Worm (Caenorhabditis elegans) whole organism, L3 larva: Measurements from ENCODE around the gene W06G6.10.

ENCODE experiments used
- R02D3.7 ChIP-seq: fragments of 150-350 bp; optimal IDR thresholded peaks from 2 replicates; lab custom pipeline; 2014; ENCODE audit warnings: missing biosample characterization, missing genetic modification characterization
- ZK546.5 ChIP-seq: sonication (generic microtip); optimal IDR thresholded peaks from 2 replicates; lab custom pipeline; 2017; ENCODE audit warnings: missing biosample characterization, missing genetic modification characterization
- ama-1 ChIP-seq: fragments of 150-350 bp; optimal IDR thresholded peaks from 2 replicates; lab custom pipeline; 2018
- ceh-16 ChIP-seq: sonication (generic microtip); optimal IDR thresholded peaks from 2 replicates; lab custom pipeline; 2017; ENCODE audit warnings: missing biosample characterization, missing genetic modification characterization
- ceh-28 ChIP-seq: fragments of 150-350 bp; optimal IDR thresholded peaks from 2 replicates; lab custom pipeline; 2014; ENCODE audit warnings: missing biosample characterization, missing genetic modification reagents, missing genetic modification characterization
- ceh-82 ChIP-seq: fragments of 150-350 bp; optimal IDR thresholded peaks from 2 replicates; lab custom pipeline; 2014; ENCODE audit warnings: missing biosample characterization, missing genetic modification characterization
- ceh-9 ChIP-seq: sonication (generic microtip); optimal IDR thresholded peaks from 2 replicates; lab custom pipeline; 2018; ENCODE audit warnings: missing biosample characterization, missing genetic modification characterization
- daf-12 ChIP-seq: fragments of 150-350 bp; optimal IDR thresholded peaks from 2 replicates; lab custom pipeline; 2014; ENCODE audit warnings: missing biosample characterization, missing genetic modification reagents, missing genetic modification characterization
- egl-27 ChIP-seq: sonication (generic microtip); optimal IDR thresholded peaks from 4 replicates; lab custom pipeline; 2017; ENCODE audit warnings: missing biosample characterization, missing genetic modification reagents, missing genetic modification characterization
- elt-1 ChIP-seq: fragments of 150-350 bp; optimal IDR thresholded peaks from 2 replicates; lab custom pipeline; 2014; ENCODE audit warnings: missing biosample characterization, missing genetic modification characterization
- elt-3 ChIP-seq, 3 experiments: fragments of 150-350 bp in 1 of 3; sonication (generic microtip) in 2 of 3; optimal IDR thresholded peaks; 2 replicates in 2 of 3; 4 replicates in 1 of 3; lab custom pipeline; 2014 to 2017; ENCODE audit warnings: missing biosample characterization in 3 of 3, missing genetic modification characterization in 3 of 3
- fkh-10 ChIP-seq: sonication (generic microtip); optimal IDR thresholded peaks from 2 replicates; lab custom pipeline; 2017; ENCODE audit warnings: missing biosample characterization, missing genetic modification reagents, missing genetic modification characterization
- fos-1 ChIP-seq: fragments of 150-350 bp; optimal IDR thresholded peaks from 2 replicates; lab custom pipeline; 2014; ENCODE audit warnings: missing biosample characterization, missing genetic modification characterization
- hmg-11 ChIP-seq: sonication (generic microtip); optimal IDR thresholded peaks from 2 replicates; lab custom pipeline; 2016; ENCODE audit warnings: missing genetic modification characterization, missing compliant biosample characterization
- jun-1 ChIP-seq: fragments of 150-350 bp; optimal IDR thresholded peaks from 2 replicates; lab custom pipeline; 2014; ENCODE audit warnings: missing biosample characterization, missing genetic modification reagents, missing genetic modification characterization
- mdl-1 ChIP-seq: fragments of 150-350 bp; optimal IDR thresholded peaks from 2 replicates; lab custom pipeline; 2014; ENCODE audit warnings: missing biosample characterization, missing genetic modification characterization
- mml-1 ChIP-seq: fragments of 150-350 bp; sonication (generic microtip); optimal IDR thresholded peaks from 3 replicates; lab custom pipeline; 2014; ENCODE audit warnings: missing biosample characterization, missing genetic modification characterization
- nfya-1 ChIP-seq: sonication (generic microtip); optimal IDR thresholded peaks from 2 replicates; lab custom pipeline; 2017; ENCODE audit warnings: missing genetic modification characterization, mild to moderate bottlenecking, missing compliant biosample characterization, antibody characterized with exemption, moderate library complexity; ENCODE audit not compliant: insufficient read depth
- nhr-11 ChIP-seq: fragments of 150-350 bp; optimal IDR thresholded peaks from 2 replicates; lab custom pipeline; 2014; ENCODE audit warnings: missing biosample characterization, missing genetic modification characterization
- nhr-23 ChIP-seq: fragments of 150-350 bp; optimal IDR thresholded peaks from 2 replicates; lab custom pipeline; 2014; ENCODE audit warnings: missing biosample characterization, missing genetic modification reagents, missing genetic modification characterization
- nhr-237 ChIP-seq: fragments of 150-350 bp; optimal IDR thresholded peaks from 2 replicates; lab custom pipeline; 2014; ENCODE audit warnings: missing biosample characterization, missing genetic modification characterization
- nhr-28 ChIP-seq: fragments of 150-350 bp; optimal IDR thresholded peaks from 2 replicates; lab custom pipeline; 2014; ENCODE audit warnings: missing biosample characterization, missing genetic modification characterization
- nhr-43 ChIP-seq: sonication (generic microtip); optimal IDR thresholded peaks from 2 replicates; lab custom pipeline; 2016; ENCODE audit warnings: mild to moderate bottlenecking, missing genetic modification characterization, missing compliant biosample characterization; ENCODE audit not compliant: poor library complexity, severe bottlenecking
- nhr-67 ChIP-seq: fragments of 150-350 bp; optimal IDR thresholded peaks from 2 replicates; lab custom pipeline; 2014; ENCODE audit warnings: missing biosample characterization, missing genetic modification characterization
- nhr-76 ChIP-seq: fragments of 150-350 bp; sonication (generic microtip); optimal IDR thresholded peaks from 5 replicates; lab custom pipeline; 2014; ENCODE audit warnings: missing biosample characterization, missing genetic modification characterization
- nhr-77 ChIP-seq: fragments of 150-350 bp; optimal IDR thresholded peaks from 2 replicates; lab custom pipeline; 2014; ENCODE audit warnings: missing biosample characterization, missing genetic modification characterization
- pha-4 ChIP-seq: fragments of 150-350 bp; optimal IDR thresholded peaks from 2 replicates; lab custom pipeline; 2014; ENCODE audit warnings: missing biosample characterization, missing genetic modification reagents, missing genetic modification characterization
- skn-1 ChIP-seq: fragments of 150-350 bp; optimal IDR thresholded peaks from 2 replicates; lab custom pipeline; 2014; ENCODE audit warnings: missing biosample characterization, missing genetic modification characterization
- snpc-4 ChIP-seq: fragments of 150-350 bp; optimal IDR thresholded peaks from 2 replicates; lab custom pipeline; 2014; ENCODE audit warnings: missing biosample characterization, missing genetic modification characterization
- tbx-2 ChIP-seq: sonication (generic microtip); optimal IDR thresholded peaks from 2 replicates; lab custom pipeline; 2016; ENCODE audit warnings: mild to moderate bottlenecking, missing genetic modification characterization, missing compliant biosample characterization
- unc-39 ChIP-seq: sonication (generic microtip); optimal IDR thresholded peaks from 4 replicates; lab custom pipeline; 2017; ENCODE audit warnings: missing biosample characterization, missing genetic modification characterization
- unc-62 ChIP-seq: fragments of 150-350 bp; sonication (generic microtip); optimal IDR thresholded peaks from 4 replicates; lab custom pipeline; 2014; ENCODE audit warnings: missing biosample characterization, missing genetic modification reagents, missing genetic modification characterization
- zag-1 ChIP-seq: fragments of 150-350 bp; optimal IDR thresholded peaks from 2 replicates; lab custom pipeline; 2014; ENCODE audit warnings: missing biosample characterization, missing genetic modification characterization
- ztf-4 ChIP-seq: fragments of 150-350 bp; optimal IDR thresholded peaks from 2 replicates; lab custom pipeline; 2014; ENCODE audit warnings: missing biosample characterization, missing genetic modification characterization

Gene W06G6.10

ce11 chrV:16674399-16674798 is 27.4 kb upstream of the W06G6.10 start:
- no peak for TF ChIP-seq ceh-16
- no peak for TF ChIP-seq ceh-9 (tag; lab: Kevin White, UChicago)
- TF ChIP-seq nhr-67 (tag; lab: Kevin White, UChicago) = no peak
- TF ChIP-seq R02D3.7 = no peak
- TF ChIP-seq snpc-4 (tag; lab: Kevin White, UChicago) = no peak
- no peak for TF ChIP-seq mdl-1 (tag; lab: Kevin White, UChicago)
- TF ChIP-seq jun-1 = no peak
- TF ChIP-seq unc-39 (tag; lab: Kevin White, UChicago) = no peak
- no peak for TF ChIP-seq daf-12
- no peak for TF ChIP-seq ceh-28
- TF ChIP-seq tbx-2 (tag; lab: Kevin White, UChicago) = no peak
- no peak for TF ChIP-seq ceh-82 (tag; lab: Kevin White, UChicago)
- TF ChIP-seq nhr-76 = no peak
- TF ChIP-seq mml-1 (tag; lab: Kevin White, UChicago) = no peak
- TF ChIP-seq, all 47 proteins: peak for 0

- TF ChIP-seq fos-1 (tag; lab: Kevin White, UChicago) (no peak), elt-1 (tag; lab: Kevin White, UChicago) (no peak), nhr-76 (no peak), ceh-82 (tag; lab: Kevin White, UChicago) (no peak), nhr-23 (tag; lab: Kevin White, UChicago) (no peak), ceh-16 (no peak), zag-1 (tag; lab: Kevin White, UChicago) (no peak), ceh-28 (no peak), snpc-4 (tag; lab: Kevin White, UChicago) (no peak), nhr-237 (tag; lab: Kevin White, UChicago) (no peak), nhr-77 (tag; lab: Kevin White, UChicago) (no peak), skn-1 (tag; lab: Kevin White, UChicago) (no peak), jun-1 (no peak), ztf-4 (tag; lab: Kevin White, UChicago) (no peak), nhr-43 (tag; lab: Kevin White, UChicago) (no peak)
Measured at ce11 chrV:16672198-16672597, 25.2 kb upstream of the W06G6.10 start, which contains the start of gene F14F8.8. Gene F14F8.8, minus strand, starts transcription at chrV:16672298.

ce11 chrV:16671190-16671589 is 24.2 kb upstream of the W06G6.10 start, which contains the start of gene str-61:
Gene str-61, minus strand, starts transcription at chrV:16671290.
- TF ChIP-seq skn-1 (tag; lab: Kevin White, UChicago) (no peak), zag-1 (tag; lab: Kevin White, UChicago) (no peak), nhr-11 (tag; lab: Kevin White, UChicago) (no peak), snpc-4 (tag; lab: Kevin White, UChicago) (no peak), nhr-28 (no peak), nfya-1 (tag; lab: Kevin White, UChicago) (no peak), nhr-77 (tag; lab: Kevin White, UChicago) (no peak), unc-62 (GFP tag; lab: Kevin White, UChicago) (no peak), hmg-11 (tag; lab: Kevin White, UChicago) (no peak)

- no peak for TF ChIP-seq ceh-9 (tag; lab: Kevin White, UChicago)
- TF ChIP-seq nhr-237 (tag; lab: Kevin White, UChicago) = no peak
- TF ChIP-seq hmg-11 (tag; lab: Kevin White, UChicago) = no peak
- no peak for TF ChIP-seq egl-27 (tag; lab: Kevin White, UChicago)
- TF ChIP-seq ceh-28 = no peak
- TF ChIP-seq snpc-4 (tag; lab: Kevin White, UChicago) = no peak
- TF ChIP-seq elt-3 (tag; optimal IDR thresholded peaks at IDR 0.05; lab: Kevin White, UChicago) = no peak
- TF ChIP-seq, all 47 proteins: peak for 0
Measured at ce11 chrV:16668473-16668872, 21.5 kb upstream of the W06G6.10 start, which contains the start of gene F14F8.9. Gene F14F8.9, minus strand, starts transcription at chrV:16668573.

ce11 chrV:16666647-16667046 is 19.7 kb upstream of the W06G6.10 start, which contains the start of gene F14F8.14:
Gene F14F8.14, minus strand, starts transcription at chrV:16666747.
- TF ChIP-seq zag-1 (tag; lab: Kevin White, UChicago) (no peak), ama-1 (lab: Kevin White, UChicago) (no peak), fos-1 (tag; lab: Kevin White, UChicago) (no peak), hmg-11 (tag; lab: Kevin White, UChicago) (no peak), ZK546.5 (tag; lab: Kevin White, UChicago) (no peak), R02D3.7 (no peak), fkh-10 (GFP tag; lab: Kevin White, UChicago) (no peak), pha-4 (tag; lab: Kevin White, UChicago) (no peak), jun-1 (no peak), ceh-16 (no peak), ceh-9 (tag; lab: Kevin White, UChicago) (no peak)
